Worm (Caenorhabditis elegans): Measurements from ENCODE around the gene pph-6.

The pph-6 gene

DNA sequence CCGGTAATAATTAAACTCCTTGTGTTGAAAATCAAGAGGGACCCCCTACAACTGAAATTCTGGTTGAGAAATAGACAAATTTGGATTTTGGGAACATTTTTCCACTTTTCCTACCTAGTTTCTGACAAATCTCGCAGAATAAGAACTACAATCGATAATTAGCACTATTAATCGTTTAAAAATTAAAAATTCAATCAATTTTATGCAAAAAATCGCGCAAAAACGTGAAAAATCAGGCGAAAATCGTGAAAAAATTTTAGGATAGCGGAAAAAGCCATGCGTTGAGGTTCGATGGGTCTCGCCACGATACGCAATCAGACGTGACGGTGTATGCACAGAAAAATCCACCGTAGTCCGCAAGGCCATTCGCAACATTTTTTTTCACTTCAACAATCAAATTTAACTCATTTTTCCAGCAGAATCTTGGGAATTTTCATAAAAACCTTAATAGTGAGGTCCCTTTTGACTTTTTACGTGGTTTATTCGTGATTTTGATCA lies 43.6 kb downstream of the pph-6 start, which contains the start of gene lias-1 (continued):
- TF ChIP-seq fkh-4 (tag; optimal IDR thresholded peaks at IDR 0.05; ENCODE audit: borderline replicate concordance) (no peak), nhr-47 (tag; optimal IDR thresholded peaks at IDR 0.05) (peak; percentile 83), rnt-1 (tag; optimal IDR thresholded peaks at IDR 0.05) (peak; percentile 87), nhr-237 (tag; optimal IDR thresholded peaks at IDR 0.05) (peak; percentile 15), nhr-11 (tag; optimal IDR thresholded peaks at IDR 0.05) (no peak), mab-9 (GFP tag; IDR thresholded peaks at IDR 0.05) (no peak), irx-1 (tag; optimal IDR thresholded peaks at IDR 0.05) (peak; percentile 57), nhr-90 (tag; optimal IDR thresholded peaks at IDR 0.05; ENCODE audit: poor library complexity) (peak; percentile 61), sox-4 (tag; optimal IDR thresholded peaks at IDR 0.05) (no peak), lin-13 (GFP tag; optimal IDR thresholded peaks at IDR 0.05) (peak; percentile 81), egl-13 (tag; optimal IDR thresholded peaks at IDR 0.05) (peak; percentile 43), unc-98 (GFP tag; IDR thresholded peaks at IDR 0.05) (no peak), elt-2 (tag; optimal IDR thresholded peaks at IDR 0.05) (no peak), nhr-77 (tag; optimal IDR thresholded peaks at IDR 0.05) (peak; percentile 71), sptf-1 (tag; optimal IDR thresholded peaks at IDR 0.05) (no peak), pax-3 (tag; optimal IDR thresholded peaks at IDR 0.05) (no peak), lin-14 (GFP tag; optimal IDR thresholded peaks at IDR 0.05) (peak; percentile 78), skn-1 (tag; optimal IDR thresholded peaks at IDR 0.05) (peak; percentile 69), nhr-85 (tag) (peak; percentile 75), pag-3 (tag; optimal IDR thresholded peaks at IDR 0.05; ENCODE audit: borderline replicate concordance, insufficient read depth) (no peak), snu-23 (GFP tag; optimal IDR thresholded peaks at IDR 0.05) (peak; percentile 90), ceh-90 (tag; optimal IDR thresholded peaks at IDR 0.05) (no peak), unc-30 (tag; optimal IDR thresholded peaks at IDR 0.05) (no peak), zip-4 (GFP tag; optimal IDR thresholded peaks at IDR 0.05) (no peak), jun-1 (tag; optimal IDR thresholded peaks at IDR 0.05) (peak; percentile 81), lin-15B (tag; optimal IDR thresholded peaks at IDR 0.05) (peak; percentile 81), aly-2 (tag; optimal IDR thresholded peaks at IDR 0.05) (peak; percentile 66), mef-2 (tag; optimal IDR thresholded peaks at IDR 0.05) (no peak), unc-86 (tag; optimal IDR thresholded peaks at IDR 0.05) (peak; percentile 43), isw-1 (GFP tag; IDR thresholded peaks at IDR 0.05) (peak; percentile 82), ama-1 (optimal IDR thresholded peaks at IDR 0.05) (peak; percentile 50), alr-1 (tag; optimal IDR thresholded peaks at IDR 0.05; ENCODE audit: borderline replicate concordance) (no peak), lir-3 (tag; optimal IDR thresholded peaks at IDR 0.05; ENCODE audit: poor library complexity) (no peak), fkh-8 (tag; optimal IDR thresholded peaks at IDR 0.05) (peak; percentile 83), nhr-84 (tag; optimal IDR thresholded peaks at IDR 0.05) (no peak), Y116A8C.19 (tag; optimal IDR thresholded peaks at IDR 0.05; ENCODE audit: borderline replicate concordance) (no peak), tlp-1 (tag; optimal IDR thresholded peaks at IDR 0.05) (no peak), nhr-19 (GFP tag; conservative IDR thresholded peaks at IDR 0.05) (peak; percentile 77), sup-37 (GFP tag; optimal IDR thresholded peaks at IDR 0.05) (no peak)

DNA sequence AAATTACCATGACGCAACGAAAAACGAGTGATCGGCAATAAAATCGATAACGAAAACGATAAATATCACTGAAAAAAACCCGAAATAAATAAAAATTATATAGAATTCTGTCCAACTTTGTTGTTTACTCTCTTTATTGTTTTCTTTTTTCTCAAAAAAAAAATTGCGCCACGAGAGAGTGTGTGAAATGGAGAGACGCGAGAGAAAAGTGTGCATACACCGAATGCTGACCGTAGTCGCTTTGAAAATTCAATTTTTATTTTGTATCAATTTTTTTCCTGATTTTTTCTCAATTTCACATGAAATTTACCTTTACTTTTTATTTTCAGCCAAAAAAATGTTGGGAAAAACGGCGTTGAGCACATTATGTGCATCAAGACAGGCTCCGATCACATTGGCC lies 48.4 kb downstream of the pph-6 start, which contains the start of the genes M01F1.4 and mrpl-35:
Gene M01F1.4, minus strand, starts transcription at position 126 of the 400 bp plus-strand sequence.
Gene mrpl-35, plus strand, starts transcription at position 330 of the 400 bp plus-strand sequence.
- TF ChIP-seq jun-1 (tag; optimal IDR thresholded peaks at IDR 0.05) (no peak), unc-62 (GFP tag; optimal IDR thresholded peaks at IDR 0.05) (no peak), pax-3 (tag; optimal IDR thresholded peaks at IDR 0.05) (no peak), fos-1 (tag; optimal IDR thresholded peaks at IDR 0.05) (no peak), rnt-1 (tag; optimal IDR thresholded peaks at IDR 0.05) (peak; percentile 38), zag-1 (tag; optimal IDR thresholded peaks at IDR 0.05) (no peak), nhr-12 (tag; optimal IDR thresholded peaks at IDR 0.05) (no peak), isw-1 (GFP tag; IDR thresholded peaks at IDR 0.05) (no peak; the same call in 1 of the 2 replicates), pag-3 (tag; optimal IDR thresholded peaks at IDR 0.05; ENCODE audit: borderline replicate concordance, insufficient read depth) (no peak), sox-4 (tag; optimal IDR thresholded peaks at IDR 0.05) (no peak), blmp-1 (tag; optimal IDR thresholded peaks at IDR 0.05) (peak; percentile 67), pqm-1 (tag; optimal IDR thresholded peaks at IDR 0.05) (no peak), tlp-1 (tag; optimal IDR thresholded peaks at IDR 0.05) (no peak), lin-13 (GFP tag; optimal IDR thresholded peaks at IDR 0.05) (no peak), lir-3 (tag; optimal IDR thresholded peaks at IDR 0.05; ENCODE audit: poor library complexity) (no peak), tbx-2 (tag; optimal IDR thresholded peaks at IDR 0.05) (peak; percentile 23), dpl-1 (GFP tag; optimal IDR thresholded peaks at IDR 0.05) (peak; percentile 34 to 78 (median 61)), grh-1 (GFP tag; IDR thresholded peaks at IDR 0.05) (no peak), Y116A8C.19 (tag; optimal IDR thresholded peaks at IDR 0.05; ENCODE audit: borderline replicate concordance) (no peak), ceh-8 (GFP tag; optimal IDR thresholded peaks at IDR 0.05) (no peak), nhr-11 (tag; optimal IDR thresholded peaks at IDR 0.05) (no peak), mep-1 (tag; optimal IDR thresholded peaks at IDR 0.05) (peak; percentile 93), efl-3 (GFP tag; optimal IDR thresholded peaks at IDR 0.05) (no peak), mef-2 (tag; optimal IDR thresholded peaks at IDR 0.05) (no peak)
